Worm (Caenorhabditis elegans) whole organism, dauer: ENCODE measurements around the gene C56E6.4.

Source experiments
- unc-62 ChIP-seq: sonication (generic microtip); optimal IDR thresholded peaks from 2 replicates; lab custom pipeline; 2017; ENCODE audit warnings: missing biosample characterization, missing genetic modification reagents, missing genetic modification characterization

C56E6.4 gene

DNA sequence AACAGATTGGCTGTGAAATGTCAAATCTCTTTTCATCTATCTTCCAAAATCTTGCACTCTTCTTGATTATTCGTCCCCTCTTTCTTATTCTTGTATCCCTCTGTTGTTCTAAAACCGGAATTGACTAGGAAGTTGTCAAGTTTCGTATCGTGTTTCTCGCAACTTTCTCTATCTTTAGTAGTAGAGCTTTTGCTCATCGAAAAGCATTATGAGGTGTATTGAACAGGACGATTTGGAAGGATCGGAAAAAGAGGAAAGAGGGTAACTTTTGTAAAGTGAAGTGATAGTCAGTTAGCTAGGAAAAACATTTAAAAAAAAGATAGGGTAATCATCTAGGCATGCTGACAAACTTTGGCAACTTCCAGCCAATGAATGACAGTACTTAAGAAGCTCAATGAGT is 32.0 kb downstream of the C56E6.4 start:
- TF ChIP-seq unc-62 (GFP tag; lab: Kevin White, UChicago), result no peak

DNA sequence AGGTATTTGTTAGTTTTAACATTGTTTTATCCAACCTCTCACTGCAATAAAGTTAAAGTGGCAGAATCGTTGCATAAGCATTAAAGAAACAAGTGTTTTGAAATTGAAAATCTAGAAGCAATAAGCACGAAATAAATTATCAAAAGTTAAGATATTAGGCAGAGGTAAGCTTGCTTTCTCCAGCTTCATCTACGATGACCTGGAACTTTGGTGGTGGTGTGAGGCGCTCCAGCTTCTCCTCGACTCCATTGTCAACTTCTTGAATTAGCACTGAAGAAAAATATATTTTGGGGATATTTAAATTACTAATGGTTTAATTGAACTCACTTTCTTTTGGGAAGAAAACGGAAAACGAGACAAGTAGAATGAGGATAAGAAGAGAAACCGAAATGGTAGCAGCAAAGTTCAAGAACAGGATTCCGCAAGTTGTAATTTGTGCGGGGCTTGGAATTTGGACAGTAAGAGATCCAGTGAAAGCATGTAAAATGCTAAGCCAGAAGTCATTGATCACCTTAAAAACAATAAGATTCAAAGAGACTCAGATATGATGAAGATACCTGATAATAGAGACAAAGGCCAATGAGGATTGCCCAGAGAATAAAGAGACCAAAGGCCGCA is 34.7 kb downstream of the C56E6.4 start:
- no peak for TF ChIP-seq unc-62 (GFP tag; lab: Kevin White, UChicago)

- TF ChIP-seq unc-62 (GFP tag; lab: Kevin White, UChicago), result no peak
These were observed 35.4 kb downstream of the C56E6.4 start for ce11 chrII:6493139-6493538.

ce11 chrII:6491817-6492452 is 36.6 kb downstream of the C56E6.4 start, which contains the start of the genes T28D9.11 and T28D9.1:
TSS of gene T28D9.11 (minus strand) at chrII:6491993.
TSS of gene T28D9.1 (plus strand) at chrII:6492402.
- no peak for TF ChIP-seq unc-62 (GFP tag; lab: Kevin White, UChicago)

DNA sequence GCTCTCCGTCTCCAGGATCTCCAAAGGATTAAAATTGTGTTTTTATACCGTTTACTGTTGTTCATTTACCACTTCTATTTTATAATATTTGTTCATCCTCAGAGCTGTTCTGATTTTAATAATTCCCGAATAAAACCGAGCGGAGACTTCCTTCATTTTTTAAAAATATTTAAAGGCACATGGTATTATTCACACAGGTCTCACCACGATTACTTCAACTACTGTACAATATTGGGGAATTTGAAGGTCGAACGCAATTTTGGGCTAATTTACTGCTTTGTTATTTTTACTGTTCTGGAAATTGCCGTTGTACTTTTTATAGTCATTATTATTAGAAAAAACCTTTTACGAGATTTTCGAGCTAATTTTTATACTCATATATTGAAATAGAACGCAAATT is 37.3 kb downstream of the C56E6.4 start:
- TF ChIP-seq unc-62 (GFP tag; lab: Kevin White, UChicago), result no peak

DNA sequence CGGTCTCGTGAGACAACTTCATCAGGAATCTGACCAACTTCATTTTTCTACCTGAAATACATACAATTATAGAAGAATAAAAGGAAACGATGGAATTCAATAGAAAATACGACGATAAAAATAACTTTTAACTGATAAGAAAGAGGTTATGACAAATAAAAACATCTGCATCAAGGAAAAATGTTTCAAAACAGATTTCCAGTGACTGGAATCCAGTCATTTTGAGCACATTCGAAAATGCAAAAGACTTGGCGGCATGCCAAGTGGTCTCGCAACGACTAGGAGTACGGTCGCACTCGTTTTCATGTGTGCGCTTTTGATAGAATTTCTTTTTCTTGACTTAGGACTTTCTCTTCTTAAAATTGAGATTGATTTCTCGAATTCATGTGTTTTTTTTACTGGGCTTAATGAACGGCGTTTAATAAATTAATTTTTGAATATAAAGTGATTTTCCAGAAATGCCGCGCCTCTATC is 38.8 kb downstream of the C56E6.4 start, which contains the start of the genes snr-3 and rsp-5:
Gene snr-3, minus strand, starts transcription at position 51 of the 474 bp plus-strand sequence.
Gene rsp-5, plus strand, starts transcription at position 455 of the 474 bp plus-strand sequence.
- TF ChIP-seq unc-62 (GFP tag; lab: Kevin White, UChicago), result no peak

- no peak for TF ChIP-seq unc-62 (GFP tag; lab: Kevin White, UChicago)
These were observed 42.2 kb downstream of the C56E6.4 start for ce11 chrII:6486344-6486743.

DNA sequence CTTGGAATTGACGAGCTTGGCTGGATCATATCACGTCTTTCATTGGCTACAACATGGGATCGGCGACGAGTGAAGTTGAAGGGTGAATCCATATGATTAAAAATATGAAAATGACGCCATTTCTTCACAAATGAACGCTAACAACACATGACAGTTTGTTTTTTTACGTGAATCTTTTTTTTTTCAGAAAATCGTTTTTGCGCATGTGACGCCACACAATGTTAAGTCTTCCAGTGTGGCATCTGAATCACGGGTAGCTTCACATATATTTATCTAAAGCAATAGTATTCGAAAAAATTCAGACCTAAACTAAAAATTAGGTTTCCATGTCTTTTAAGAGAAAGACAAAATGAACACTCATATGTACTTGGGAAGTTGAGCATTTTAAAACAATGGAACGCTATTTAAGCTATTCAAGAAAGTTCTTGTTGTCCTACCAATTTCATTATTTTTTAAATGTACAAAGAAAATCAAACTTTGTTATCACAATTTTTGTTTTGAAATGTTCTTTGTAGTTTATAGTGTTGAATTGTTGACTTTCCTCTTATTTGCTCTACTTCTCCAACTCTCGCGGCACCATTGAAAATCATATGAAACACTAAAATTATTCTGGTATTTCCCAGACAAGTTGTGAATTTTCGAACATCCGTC is 43.5 kb downstream of the C56E6.4 start, which contains the start of the genes lido-16 and plpp-1.2:
Gene lido-16, minus strand, starts transcription at position 101 of the 651 bp plus-strand sequence.
Gene plpp-1.2, plus strand, starts transcription at position 601 of the 651 bp plus-strand sequence.
- no peak for TF ChIP-seq unc-62 (GFP tag; lab: Kevin White, UChicago)

DNA sequence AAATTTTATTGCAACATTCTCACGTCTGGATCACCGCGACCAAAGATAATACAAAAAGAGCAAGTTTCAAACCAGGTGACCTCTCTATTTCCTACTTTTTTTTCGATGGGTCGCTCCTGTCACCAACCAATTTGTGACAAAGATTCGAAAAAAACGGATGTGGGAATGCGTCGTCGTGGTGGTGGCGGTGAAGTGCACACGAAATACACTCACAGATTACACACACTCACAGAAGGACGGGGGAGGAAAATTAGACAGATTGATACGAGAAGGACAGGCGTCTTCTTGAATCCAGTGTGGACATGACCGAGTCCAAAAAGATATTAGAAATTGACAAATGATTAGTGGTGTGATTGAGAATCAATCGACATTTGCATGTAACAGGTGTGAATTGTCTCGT is 45.8 kb downstream of the C56E6.4 start:
- TF ChIP-seq unc-62 (GFP tag; lab: Kevin White, UChicago), result no peak

ce11 chrII:6482102-6482501 is 46.4 kb downstream of the C56E6.4 start, which contains the start of gene del-10:
TSS of gene del-10 (minus strand) at chrII:6482125.
- no peak for TF ChIP-seq unc-62 (GFP tag; lab: Kevin White, UChicago)

DNA sequence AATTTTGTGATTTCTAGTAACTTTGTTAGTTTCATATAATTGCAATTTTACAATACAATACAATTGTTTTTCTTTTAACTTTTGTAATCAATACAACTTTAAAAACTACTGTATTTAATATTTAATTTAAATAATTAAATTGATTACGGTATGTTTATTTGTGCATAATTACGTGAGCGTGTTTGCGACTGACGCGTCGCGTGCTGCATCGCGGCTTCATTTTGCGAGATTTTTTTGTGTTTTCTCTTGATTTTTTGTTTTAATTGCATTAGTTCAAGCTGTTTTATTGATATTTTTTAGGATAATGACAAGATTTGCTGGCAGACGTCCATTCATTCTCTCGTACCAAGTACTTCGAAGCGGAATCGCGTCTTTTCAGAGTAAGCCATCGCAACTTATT is 51.9 kb downstream of the C56E6.4 start, which contains the start of gene T28D9.4:
Gene T28D9.4, plus strand, starts transcription at position 301 of the 400 bp plus-strand sequence.
- TF ChIP-seq unc-62 (GFP tag; lab: Kevin White, UChicago), result no peak
